Fruit fly (Drosophila melanogaster): ENCODE measurements around the gene pyd.

DNA sequence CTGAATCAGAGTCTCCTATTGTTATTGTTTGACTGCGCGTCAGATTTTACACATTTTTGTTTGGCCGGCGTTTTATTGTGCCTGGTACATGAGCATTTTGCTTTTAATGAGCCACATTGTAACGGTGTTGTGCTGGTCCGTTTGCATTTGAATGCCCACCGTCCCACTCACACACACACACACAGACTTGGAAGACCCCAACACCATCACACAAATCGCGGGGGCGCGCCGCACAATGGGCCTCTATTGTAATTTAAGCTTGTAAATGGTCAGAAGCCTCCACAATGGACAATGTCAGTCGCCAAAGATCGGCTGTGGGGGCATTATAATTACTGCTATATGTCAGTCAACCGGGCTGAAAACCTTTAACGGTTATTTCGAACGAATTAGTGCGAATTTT is 24.6 kb upstream of the pyd start:
- TF ChIP-seq Myc (optimal IDR thresholded peaks at IDR 0.05) (no peak), psq (optimal IDR thresholded peaks at IDR 0.05) (no peak), h (optimal IDR thresholded peaks at IDR 0.05) (no peak)

Data from Kc167 (cell line).